Fruit fly (Drosophila melanogaster) whole organism, embryonic: Measurements from ENCODE around the gene Ccp84Ac.
A peak's percentile ranks its signal among the peaks of the same experiment; 100 is the strongest.

Source experiments
- Aef1 ChIP-seq: fragments of 200-800 bp; sonication (Bioruptor generic); IDR thresholded peaks from 3 replicates; pipeline ENCODE4 v1.3.6; 2022; ENCODE audit warnings: missing biosample characterization, missing genetic modification characterization
- Bteb2 ChIP-seq: fragments of 200-800 bp; sonication (Bioruptor generic); optimal IDR thresholded peaks from 2 replicates; lab custom pipeline; 2016; ENCODE audit warnings: missing biosample characterization, missing genetic modification characterization
- CG1024 ChIP-seq: fragments of 200-800 bp; sonication (Bioruptor generic); IDR thresholded peaks from 2 replicates; pipeline ENCODE4 v1.3.6; 2022; ENCODE audit warnings: missing biosample characterization, missing genetic modification characterization
- CG11723 ChIP-seq: fragments of 200-800 bp; sonication (Bioruptor generic); optimal IDR thresholded peaks from 2 replicates; lab custom pipeline; 2017; ENCODE audit warnings: missing biosample characterization, mild to moderate bottlenecking, missing genetic modification characterization
- CG12155 ChIP-seq: fragments of 200-800 bp; sonication (Bioruptor generic); optimal IDR thresholded peaks from 3 replicates; lab custom pipeline; 2016; ENCODE audit warnings: missing biosample characterization, missing genetic modification characterization
- CG12299 ChIP-seq: fragments of 200-800 bp; sonication (Bioruptor generic); optimal IDR thresholded peaks from 2 replicates; lab custom pipeline; 2018; ENCODE audit warnings: missing biosample characterization, mild to moderate bottlenecking, missing genetic modification characterization
- CG13296 ChIP-seq: fragments of 200-800 bp; sonication (Bioruptor generic); optimal IDR thresholded peaks from 3 replicates; lab custom pipeline; 2018; ENCODE audit warnings: missing biosample characterization, mild to moderate bottlenecking, missing genetic modification characterization
- CG14441 ChIP-seq: fragments of 200-800 bp; sonication (Bioruptor generic); IDR thresholded peaks from 2 replicates; pipeline ENCODE4 v1.3.6; 2022; ENCODE audit warnings: missing biosample characterization, missing genetic modification characterization
- CG14710 ChIP-seq: fragments of 200-800 bp; sonication (Bioruptor generic); optimal IDR thresholded peaks from 3 replicates; lab custom pipeline; 2019; ENCODE audit warnings: missing biosample characterization, mild to moderate bottlenecking, missing genetic modification characterization, moderate library complexity
- CG1602 ChIP-seq: fragments of 200-800 bp; sonication (Bioruptor generic); optimal IDR thresholded peaks from 3 replicates; lab custom pipeline; 2016; ENCODE audit warnings: missing biosample characterization, missing genetic modification characterization
- CG17186 ChIP-seq: fragments of 200-800 bp; sonication (Bioruptor generic); optimal IDR thresholded peaks from 3 replicates; lab custom pipeline; 2017; ENCODE audit warnings: missing biosample characterization, missing genetic modification reagents, missing genetic modification characterization
- CG17359 ChIP-seq: fragments of 200-800 bp; sonication (Bioruptor generic); optimal IDR thresholded peaks from 3 replicates; lab custom pipeline; 2018; ENCODE audit warnings: missing biosample characterization, mild to moderate bottlenecking, missing genetic modification characterization, moderate library complexity
- CG18476 ChIP-seq: fragments of 200-800 bp; sonication (Bioruptor generic); optimal IDR thresholded peaks from 2 replicates; lab custom pipeline; 2016; ENCODE audit warnings: missing biosample characterization, mild to moderate bottlenecking, missing genetic modification characterization
- CG2120 ChIP-seq: fragments of 200-800 bp; sonication (Bioruptor generic); optimal IDR thresholded peaks from 3 replicates; lab custom pipeline; 2016; ENCODE audit warnings: missing biosample characterization, missing genetic modification characterization
- CG2889 ChIP-seq: fragments of 200-800 bp; sonication (Bioruptor generic); IDR thresholded peaks from 3 replicates; pipeline ENCODE4 v1.3.6; 2022; ENCODE audit warnings: missing biosample characterization, missing genetic modification characterization
- CG30403 ChIP-seq: fragments of 200-800 bp; sonication (Bioruptor generic); optimal IDR thresholded peaks from 3 replicates; lab custom pipeline; 2016; ENCODE audit warnings: missing biosample characterization, missing genetic modification characterization
- CG31224 ChIP-seq: fragments of 200-800 bp; sonication (Bioruptor generic); IDR thresholded peaks from 2 replicates; pipeline ENCODE4 v1.3.6; 2022; ENCODE audit warnings: missing biosample characterization, missing genetic modification characterization
- CG4617 ChIP-seq: fragments of 200-800 bp; sonication (Bioruptor generic); optimal IDR thresholded peaks from 3 replicates; lab custom pipeline; 2016; ENCODE audit warnings: missing biosample characterization, missing genetic modification characterization, borderline replicate concordance
- CG6272 ChIP-seq: fragments of 200-800 bp; sonication (Bioruptor generic); IDR thresholded peaks from 2 replicates; pipeline ENCODE4 v1.3.6; 2022; ENCODE audit warnings: missing biosample characterization, missing genetic modification characterization
- CG6689 ChIP-seq: fragments of 200-800 bp; sonication (Bioruptor generic); IDR thresholded peaks from 2 replicates; pipeline ENCODE4 v1.3.6; 2022; ENCODE audit warnings: missing biosample characterization, missing genetic modification characterization
- CG7745 ChIP-seq: fragments of 200-800 bp; sonication (Bioruptor generic); optimal IDR thresholded peaks from 2 replicates; lab custom pipeline; 2018; ENCODE audit warnings: missing biosample characterization, mild to moderate bottlenecking, missing genetic modification characterization, moderate library complexity
- CG8924 ChIP-seq: fragments of 200-800 bp; optimal IDR thresholded peaks from 3 replicates; lab custom pipeline; 2019; ENCODE audit warnings: missing biosample characterization, mild to moderate bottlenecking, missing genetic modification characterization, moderate library complexity
- Dbx ChIP-seq: fragments of 200-800 bp; sonication (Bioruptor generic); IDR thresholded peaks from 3 replicates; pipeline ENCODE4 v1.3.6; 2022; ENCODE audit warnings: missing biosample characterization, missing genetic modification characterization
- Dll ChIP-seq: fragments of 200-800 bp; sonication (Bioruptor generic); IDR thresholded peaks from 4 replicates; pipeline ENCODE4 v1.3.6; 2022; ENCODE audit warnings: missing biosample characterization, missing genetic modification characterization; ENCODE audit not compliant: partially characterized antibody
- E2f2 ChIP-seq: fragments of 200-800 bp; sonication (Bioruptor generic); IDR thresholded peaks from 2 replicates; pipeline ENCODE4 v1.3.6; 2022; ENCODE audit warnings: missing biosample characterization, missing genetic modification characterization
- Ets97D ChIP-seq: fragments of 200-800 bp; sonication (Bioruptor generic); optimal IDR thresholded peaks from 3 replicates; lab custom pipeline; 2016; ENCODE audit warnings: missing biosample characterization, missing genetic modification characterization
- Fer2 ChIP-seq: fragments of 200-800 bp; sonication (Bioruptor generic); optimal IDR thresholded peaks from 2 replicates; lab custom pipeline; 2018; ENCODE audit warnings: missing biosample characterization, mild to moderate bottlenecking, missing genetic modification characterization, moderate library complexity
- HHEX ChIP-seq: fragments of 200-800 bp; sonication (Bioruptor generic); optimal IDR thresholded peaks from 3 replicates; lab custom pipeline; 2017; ENCODE audit warnings: missing biosample characterization, mild to moderate bottlenecking, missing genetic modification characterization, missing genetic modification reagents
- HLH4C ChIP-seq: fragments of 200-800 bp; sonication (Bioruptor generic); IDR thresholded peaks from 3 replicates; pipeline ENCODE4 v1.3.6; 2022; ENCODE audit warnings: missing biosample characterization, missing genetic modification characterization; ENCODE audit not compliant: partially characterized antibody
- Hr39 ChIP-seq: fragments of >200 bp; optimal IDR thresholded peaks from 2 replicates; lab custom pipeline; 2017
- MESR4 ChIP-seq: fragments of 200-800 bp; sonication (Bioruptor generic); optimal IDR thresholded peaks from 2 replicates; lab custom pipeline; 2018; ENCODE audit warnings: missing biosample characterization, mild to moderate bottlenecking, missing genetic modification characterization, moderate library complexity
- Med ChIP-seq: fragments of 200-800 bp; sonication (Bioruptor generic); peaks from one replicate; lab custom pipeline; 2016; ENCODE audit warnings: missing biosample characterization, missing genetic modification characterization, mild to moderate bottlenecking, inconsistent platforms, moderate library complexity
- Meics ChIP-seq: fragments of 200-800 bp; sonication (Bioruptor generic); optimal IDR thresholded peaks from 2 replicates; lab custom pipeline; 2017; ENCODE audit warnings: missing biosample characterization, mild to moderate bottlenecking, missing genetic modification characterization
- Myb ChIP-seq: fragments of 200-800 bp; sonication (Bioruptor generic); optimal IDR thresholded peaks from 2 replicates; lab custom pipeline; 2016; ENCODE audit warnings: missing biosample characterization, missing genetic modification characterization
- Opbp ChIP-seq: fragments of 200-800 bp; sonication (Bioruptor generic); IDR thresholded peaks from 3 replicates; pipeline ENCODE4 v1.3.6; 2022; ENCODE audit warnings: missing biosample characterization, missing genetic modification characterization; ENCODE audit not compliant: partially characterized antibody
- Sin3A ChIP-seq: fragments of >200 bp; optimal IDR thresholded peaks from 2 replicates; lab custom pipeline; 2018
- Spps ChIP-seq: fragments of 200-800 bp; sonication (Bioruptor generic); optimal IDR thresholded peaks from 2 replicates; lab custom pipeline; 2018; ENCODE audit warnings: missing biosample characterization, mild to moderate bottlenecking, missing genetic modification characterization
- YL-1 ChIP-seq: fragments of 200-800 bp; sonication (Bioruptor generic); optimal IDR thresholded peaks from 3 replicates; lab custom pipeline; 2017; ENCODE audit warnings: missing biosample characterization, mild to moderate bottlenecking, missing genetic modification characterization
- dmrt11E ChIP-seq: fragments of 200-800 bp; sonication (Bioruptor generic); optimal IDR thresholded peaks from 3 replicates; lab custom pipeline; 2018; ENCODE audit warnings: missing biosample characterization, mild to moderate bottlenecking, missing genetic modification characterization, moderate library complexity
- ftz-f1 ChIP-seq: fragments of 200-800 bp; sonication (Bioruptor generic); optimal IDR thresholded peaks from 2 replicates; lab custom pipeline; 2016; ENCODE audit warnings: missing biosample characterization, missing genetic modification characterization
- gcm2 ChIP-seq: fragments of 200-800 bp; sonication (Bioruptor generic); optimal IDR thresholded peaks from 2 replicates; lab custom pipeline; 2016; ENCODE audit warnings: missing biosample characterization, missing genetic modification characterization
- gsb ChIP-seq: fragments of 200-800 bp; sonication (Bioruptor generic); IDR thresholded peaks from 2 replicates; pipeline ENCODE4 v1.3.6; 2022; ENCODE audit warnings: missing biosample characterization, missing genetic modification characterization
- nmo ChIP-seq: fragments of 200-800 bp; sonication (Bioruptor generic); optimal IDR thresholded peaks from 2 replicates; lab custom pipeline; 2018; ENCODE audit warnings: missing biosample characterization, mild to moderate bottlenecking, missing genetic modification characterization, moderate library complexity
- pzg ChIP-seq: fragments of 200-800 bp; sonication (Bioruptor generic); optimal IDR thresholded peaks from 3 replicates; lab custom pipeline; 2018; ENCODE audit warnings: missing biosample characterization, mild to moderate bottlenecking, missing genetic modification characterization, moderate library complexity
- slp2 ChIP-seq: fragments of 200-800 bp; sonication (Bioruptor generic); optimal IDR thresholded peaks from 2 replicates; lab custom pipeline; 2016; ENCODE audit warnings: missing biosample characterization, missing genetic modification characterization
- sna ChIP-seq: fragments of 200-800 bp; sonication (Bioruptor generic); IDR thresholded peaks from 2 replicates; pipeline ENCODE4 v1.3.6; 2022; ENCODE audit warnings: missing biosample characterization, missing genetic modification characterization; ENCODE audit not compliant: partially characterized antibody
- vfl ChIP-seq: fragments of 200-800 bp; sonication (Bioruptor generic); optimal IDR thresholded peaks from 2 replicates; lab custom pipeline; 2016; ENCODE audit warnings: missing biosample characterization, missing genetic modification characterization
- wdn ChIP-seq: fragments of 200-800 bp; sonication (Bioruptor generic); IDR thresholded peaks from 2 replicates; pipeline ENCODE4 v1.3.6; 2022; ENCODE audit warnings: missing biosample characterization, missing genetic modification characterization

Gene Ccp84Ac

DNA sequence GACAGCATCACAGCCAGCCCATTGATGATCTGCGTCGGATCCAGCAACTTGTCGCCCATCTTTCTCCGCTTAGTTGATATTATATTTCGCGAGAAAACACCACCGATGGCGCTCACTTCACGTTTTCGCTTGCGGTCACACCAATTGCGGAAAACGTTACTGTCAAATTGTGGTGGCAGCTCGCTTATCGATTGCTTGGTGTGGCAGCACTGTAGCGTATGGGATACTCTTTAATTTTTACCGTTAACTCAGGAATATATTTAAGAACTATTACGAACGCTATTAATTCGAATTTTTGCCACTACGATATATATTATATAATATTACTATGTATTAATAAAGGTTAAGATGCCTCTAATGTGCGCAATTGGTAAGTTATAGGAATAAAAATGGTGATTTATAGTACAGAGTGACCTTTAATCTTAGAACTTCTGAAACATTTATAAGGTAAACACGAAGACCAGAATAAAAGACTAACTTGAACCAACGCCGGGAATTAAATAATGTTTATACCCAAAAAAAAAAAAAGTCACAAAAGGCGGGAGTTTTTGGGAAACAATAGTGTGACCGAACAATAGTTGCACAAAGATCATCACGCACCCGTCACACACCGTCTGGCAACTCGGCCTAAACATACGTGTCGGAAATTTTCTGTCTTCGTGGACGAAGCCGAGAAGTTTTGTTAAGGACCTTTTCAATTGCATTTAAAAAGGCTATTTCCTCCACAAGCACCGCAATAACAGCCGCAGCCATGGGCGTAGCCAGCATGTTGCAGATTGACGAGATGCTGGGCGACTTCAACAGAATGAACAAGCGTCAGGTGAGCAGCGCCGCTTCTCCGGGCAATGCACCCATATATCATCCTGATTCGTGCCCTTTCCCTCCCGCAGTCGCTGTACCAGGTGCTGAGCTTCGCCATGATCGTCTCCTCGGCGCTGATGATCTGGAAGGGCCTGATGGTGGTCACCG is 38.5 kb downstream of the Ccp84Ac start, which contains the start of the genes CG1307 and twr (continued):
- TF ChIP-seq Med (GFP tag; lab: Kevin White, UChicago) (peak; percentile 82), Dbx (GFP tag; lab: Robert Waterston, UW) (0 out of 3 replicates have a peak, but pooled peaks have one; percentile 43), Aef1 (GFP tag; lab: Robert Waterston, UW) (peak; percentile 24; the same call in 1 of the 3 replicates), CG4617 (peak; percentile 55), wdn (GFP tag; lab: Robert Waterston, UW) (0 out of 2 replicates have a peak, but pooled peaks have one; percentile 6), Opbp (GFP tag; lab: Robert Waterston, UW) (peak; percentile 41; the same call in 2 of the 3 replicates), Spps (tag; lab: Kevin White, UChicago) (peak; percentile 24), CG1024 (GFP tag; lab: Robert Waterston, UW) (peak; percentile 8; the same call in 1 of the 2 replicates), E2f2 (GFP tag; lab: Robert Waterston, UW) (peak; percentile 81), CG2120 (peak; percentile 7), CG13296 (peak; percentile 9), CG12299 (tag; lab: Kevin White, UChicago) (no peak), CG31224 (GFP tag; lab: Robert Waterston, UW) (no peak), Bteb2 (GFP tag; lab: Kevin White, UChicago) (no peak), Sin3A (lab: Kevin White, UChicago) (peak; percentile 31), slp2 (no peak), pzg (GFP tag; lab: Kevin White, UChicago) (peak; percentile 74), CG14710 (peak; percentile 98), ftz-f1 (GFP tag; lab: Kevin White, UChicago) (no peak), CG17186 (GFP tag; lab: Kevin White, UChicago) (peak; percentile 33), nmo (GFP tag; lab: Kevin White, UChicago) (peak; percentile 62), CG12155 (GFP tag; lab: Kevin White, UChicago) (peak; percentile 27), Hr39 (no peak), HHEX (GFP tag; lab: Kevin White, UChicago) (peak; percentile 10), Fer2 (tag; lab: Kevin White, UChicago) (peak; percentile 50), CG14441 (peak; percentile 31; the same call in 1 of the 2 replicates), gsb (GFP tag; lab: Robert Waterston, UW) (no peak), gcm2 (no peak), YL-1 (GFP tag; lab: Kevin White, UChicago) (peak; percentile 39), CG11723 (GFP tag; lab: Kevin White, UChicago) (no peak), MESR4 (GFP tag; lab: Kevin White, UChicago) (peak; percentile 85), Myb (GFP tag; lab: Kevin White, UChicago) (peak; percentile 81), CG18476 (GFP tag; lab: Kevin White, UChicago) (no peak), sna (no peak), CG30403 (GFP tag; lab: Kevin White, UChicago) (peak; percentile 36), Meics (GFP tag; lab: Kevin White, UChicago) (peak; percentile 43), vfl (GFP tag; lab: Kevin White, UChicago) (no peak), HLH4C (0 out of 3 replicates have a peak, but pooled peaks have one; percentile 38), CG7745 (tag; lab: Kevin White, UChicago) (no peak), CG6689 (GFP tag; lab: Robert Waterston, UW) (peak; percentile 41), dmrt11E (tag; lab: Kevin White, UChicago) (peak; percentile 46), CG8924 (peak; percentile 18), Ets97D (GFP tag; lab: Kevin White, UChicago) (peak; percentile 78), CG6272 (GFP tag; lab: Robert Waterston, UW) (no peak), CG17359 (no peak), CG2889 (GFP tag; lab: Robert Waterston, UW) (0 out of 3 replicates have a peak, but pooled peaks have one; percentile 32), Dll (GFP tag; lab: Robert Waterston, UW) (0 out of 4 replicates have a peak, but pooled peaks have one; percentile 25), CG1602 (GFP tag; lab: Kevin White, UChicago) (peak; percentile 2)
